Fruit fly (Drosophila melanogaster) whole organism, embryonic: ENCODE results near the gene GCC88.

ENCODE experiments used
- Abd-B ChIP-seq: fragments of 200-800 bp; sonication (Bioruptor generic); optimal IDR thresholded peaks from 2 replicates; lab custom pipeline; 2018; ENCODE audit warnings: missing biosample characterization, mild to moderate bottlenecking, missing genetic modification characterization, moderate library complexity
- Bdp1 ChIP-seq: fragments of 200-800 bp; sonication (Bioruptor generic); optimal IDR thresholded peaks from 3 replicates; lab custom pipeline; 2016; ENCODE audit warnings: missing biosample characterization, missing genetic modification characterization
- Bteb2 ChIP-seq: fragments of 200-800 bp; sonication (Bioruptor generic); optimal IDR thresholded peaks from 2 replicates; lab custom pipeline; 2016; ENCODE audit warnings: missing biosample characterization, missing genetic modification characterization
- CG10147 ChIP-seq: fragments of 200-800 bp; sonication (Bioruptor generic); optimal IDR thresholded peaks from 2 replicates; lab custom pipeline; 2019; ENCODE audit warnings: missing biosample characterization, mild to moderate bottlenecking, missing genetic modification characterization, moderate library complexity
- CG1024 ChIP-seq: fragments of 200-800 bp; sonication (Bioruptor generic); IDR thresholded peaks from 2 replicates; pipeline ENCODE4 v1.3.6; 2022; ENCODE audit warnings: missing biosample characterization, missing genetic modification characterization
- CG10366 ChIP-seq: fragments of 200-800 bp; sonication (Bioruptor generic); IDR thresholded peaks from 2 replicates; pipeline ENCODE4 v1.3.6; 2022; ENCODE audit warnings: missing biosample characterization, missing genetic modification characterization
- CG12942 ChIP-seq: fragments of 200-800 bp; sonication (Bioruptor generic); optimal IDR thresholded peaks from 3 replicates; lab custom pipeline; 2016; ENCODE audit warnings: missing biosample characterization, missing genetic modification characterization
- CG13894 ChIP-seq: fragments of 200-800 bp; sonication (Bioruptor generic); optimal IDR thresholded peaks from 3 replicates; lab custom pipeline; 2018; ENCODE audit warnings: missing biosample characterization, mild to moderate bottlenecking, missing genetic modification characterization, moderate library complexity
- CG14667 ChIP-seq: fragments of 200-800 bp; sonication (Bioruptor generic); IDR thresholded peaks from 2 replicates; pipeline ENCODE4 v1.3.6; 2022; ENCODE audit warnings: missing biosample characterization, missing genetic modification characterization
- CG14710 ChIP-seq: fragments of 200-800 bp; sonication (Bioruptor generic); optimal IDR thresholded peaks from 3 replicates; lab custom pipeline; 2019; ENCODE audit warnings: missing biosample characterization, mild to moderate bottlenecking, missing genetic modification characterization, moderate library complexity
- CG16779 ChIP-seq: fragments of 200-800 bp; sonication (Bioruptor generic); IDR thresholded peaks from 2 replicates; pipeline ENCODE4 v1.3.6; 2022; ENCODE audit warnings: missing biosample characterization, missing genetic modification characterization
- CG2202 ChIP-seq: fragments of 200-800 bp; sonication (Bioruptor generic); optimal IDR thresholded peaks from 2 replicates; lab custom pipeline; 2018; ENCODE audit warnings: missing biosample characterization, mild to moderate bottlenecking, missing genetic modification characterization
- CG4328 ChIP-seq: fragments of 200-800 bp; sonication (Bioruptor generic); optimal IDR thresholded peaks from 3 replicates; lab custom pipeline; 2017; ENCODE audit warnings: missing biosample characterization, missing genetic modification reagents, missing genetic modification characterization
- CG4360 ChIP-seq: fragments of 200-800 bp; sonication (Bioruptor generic); IDR thresholded peaks from 2 replicates; pipeline ENCODE4 v1.3.6; 2022; ENCODE audit warnings: missing biosample characterization, missing genetic modification characterization
- CG4730 ChIP-seq: fragments of 200-800 bp; sonication (Bioruptor generic); IDR thresholded peaks from 2 replicates; pipeline ENCODE4 v1.3.6; 2022; ENCODE audit warnings: missing biosample characterization, missing genetic modification characterization
- CG6689 ChIP-seq: fragments of 200-800 bp; sonication (Bioruptor generic); IDR thresholded peaks from 2 replicates; pipeline ENCODE4 v1.3.6; 2022; ENCODE audit warnings: missing biosample characterization, missing genetic modification characterization
- CG6813 ChIP-seq: fragments of 200-800 bp; sonication (Bioruptor generic); optimal IDR thresholded peaks from 2 replicates; lab custom pipeline; 2017; ENCODE audit warnings: missing biosample characterization, missing genetic modification characterization, mild to moderate bottlenecking, moderate library complexity, missing genetic modification reagents
- CG7271 ChIP-seq: fragments of 200-800 bp; sonication (Bioruptor generic); optimal IDR thresholded peaks from 2 replicates; lab custom pipeline; 2018; ENCODE audit warnings: missing biosample characterization, mild to moderate bottlenecking, missing genetic modification characterization, moderate library complexity
- CG9876 ChIP-seq: fragments of 200-800 bp; sonication (Bioruptor generic); optimal IDR thresholded peaks from 2 replicates; lab custom pipeline; 2016; ENCODE audit warnings: missing biosample characterization, missing genetic modification characterization
- Dfd ChIP-seq, 2 experiments: fragments of >200 bp; optimal IDR thresholded peaks; 2 replicates each; lab custom pipeline; 2017; ENCODE audit warnings: missing biosample characterization in 2 of 2, missing genetic modification characterization in 2 of 2
- Dref ChIP-seq: fragments of 200-800 bp; sonication (Bioruptor generic); IDR thresholded peaks from 2 replicates; pipeline ENCODE4 v1.3.6; 2022; ENCODE audit warnings: missing biosample characterization, missing genetic modification characterization
- E2f2 ChIP-seq: fragments of 200-800 bp; sonication (Bioruptor generic); IDR thresholded peaks from 2 replicates; pipeline ENCODE4 v1.3.6; 2022; ENCODE audit warnings: missing biosample characterization, missing genetic modification characterization
- GATAe ChIP-seq: fragments of 200-800 bp; sonication (Bioruptor generic); conservative IDR thresholded peaks from 2 replicates; pipeline ENCODE4 v1.3.6; 2022; ENCODE audit warnings: missing biosample characterization, missing genetic modification characterization
- HLH54F ChIP-seq: fragments of 200-800 bp; sonication (Bioruptor generic); optimal IDR thresholded peaks from 3 replicates; lab custom pipeline; 2016; ENCODE audit warnings: missing biosample characterization, missing genetic modification characterization
- HmgD ChIP-seq: fragments of 200-800 bp; sonication (Bioruptor generic); optimal IDR thresholded peaks from 3 replicates; lab custom pipeline; 2016; ENCODE audit warnings: missing biosample characterization, missing genetic modification characterization
- Hr3 ChIP-seq: fragments of 200-800 bp; sonication (Bioruptor generic); optimal IDR thresholded peaks from 3 replicates; lab custom pipeline; 2016; ENCODE audit warnings: missing biosample characterization, missing genetic modification characterization
- Max ChIP-seq: fragments of 200-800 bp; sonication (Bioruptor generic); optimal IDR thresholded peaks from 2 replicates; lab custom pipeline; 2016; ENCODE audit warnings: missing biosample characterization, mild to moderate bottlenecking, missing genetic modification characterization
- Oaz ChIP-seq: fragments of 200-800 bp; sonication (Bioruptor generic); IDR thresholded peaks from 2 replicates; pipeline ENCODE4 v1.3.6; 2022; ENCODE audit warnings: missing biosample characterization, missing genetic modification characterization
- Scr ChIP-seq: fragments of 200-800 bp; sonication (Bioruptor generic); IDR thresholded peaks from 2 replicates; pipeline ENCODE4 v1.3.6; 2022; ENCODE audit warnings: missing biosample characterization, missing genetic modification characterization; ENCODE audit not compliant: partially characterized antibody
- dan ChIP-seq: fragments of 200-800 bp; sonication (Bioruptor generic); IDR thresholded peaks from 2 replicates; pipeline ENCODE4 v1.3.6; 2022; ENCODE audit warnings: missing biosample characterization, missing genetic modification characterization
- dati ChIP-seq: fragments of 200-800 bp; sonication (Bioruptor generic); IDR thresholded peaks from 2 replicates; pipeline ENCODE4 v1.3.6; 2022; ENCODE audit warnings: missing biosample characterization, missing genetic modification characterization
- ewg ChIP-seq: fragments of 200-800 bp; sonication (Bioruptor generic); optimal IDR thresholded peaks from 3 replicates; lab custom pipeline; 2017; ENCODE audit warnings: mild to moderate bottlenecking, missing biosample characterization, missing genetic modification reagents, missing genetic modification characterization
- eyg ChIP-seq: fragments of 200-800 bp; sonication (Bioruptor generic); optimal IDR thresholded peaks from 3 replicates; lab custom pipeline; 2016; ENCODE audit warnings: missing biosample characterization, missing genetic modification characterization
- ham ChIP-seq: fragments of 200-800 bp; sonication (Bioruptor generic); IDR thresholded peaks from 2 replicates; pipeline ENCODE4 v1.3.6; 2022; ENCODE audit warnings: missing biosample characterization, missing genetic modification characterization
- jing ChIP-seq: fragments of 200-800 bp; sonication (Bioruptor generic); optimal IDR thresholded peaks from 2 replicates; lab custom pipeline; 2018; ENCODE audit warnings: missing biosample characterization, mild to moderate bottlenecking, missing genetic modification characterization
- lmd ChIP-seq: fragments of 200-800 bp; sonication (Bioruptor generic); IDR thresholded peaks from 2 replicates; pipeline ENCODE4 v1.3.6; 2022; ENCODE audit warnings: missing biosample characterization, missing genetic modification characterization
- nmo ChIP-seq: fragments of 200-800 bp; sonication (Bioruptor generic); optimal IDR thresholded peaks from 2 replicates; lab custom pipeline; 2018; ENCODE audit warnings: missing biosample characterization, mild to moderate bottlenecking, missing genetic modification characterization, moderate library complexity
- onecut ChIP-seq: fragments of 200-800 bp; sonication (Bioruptor generic); IDR thresholded peaks from 2 replicates; pipeline ENCODE4 v1.3.6; 2022; ENCODE audit warnings: missing biosample characterization, missing genetic modification characterization
- otp ChIP-seq: fragments of 200-800 bp; sonication (Bioruptor generic); IDR thresholded peaks from 3 replicates; pipeline ENCODE4, ENCODE4 v1.3.6; 2022; ENCODE audit warnings: missing biosample characterization, missing genetic modification characterization
- pb ChIP-seq: fragments of 200-800 bp; sonication (Bioruptor generic); optimal IDR thresholded peaks from 3 replicates; lab custom pipeline; 2016; ENCODE audit warnings: missing biosample characterization, missing genetic modification characterization
- pum ChIP-seq: fragments of 200-800 bp; sonication (Bioruptor generic); optimal IDR thresholded peaks from 2 replicates; lab custom pipeline; 2016; ENCODE audit warnings: missing biosample characterization, missing genetic modification characterization
- ranshi ChIP-seq: fragments of 200-800 bp; sonication (Bioruptor generic); IDR thresholded peaks from 2 replicates; pipeline ENCODE4 v1.3.6; 2022; ENCODE audit warnings: missing biosample characterization, missing genetic modification characterization
- row ChIP-seq: fragments of 200-800 bp; sonication (Bioruptor generic); IDR thresholded peaks from 3 replicates; pipeline ENCODE4 v1.3.6; 2022; ENCODE audit warnings: missing biosample characterization, missing genetic modification characterization
- sd ChIP-seq: fragments of 200-800 bp; sonication (Bioruptor generic); optimal IDR thresholded peaks from 3 replicates; lab custom pipeline; 2018; ENCODE audit warnings: missing biosample characterization, mild to moderate bottlenecking, missing genetic modification characterization, moderate library complexity
- sna ChIP-seq: fragments of 200-800 bp; sonication (Bioruptor generic); IDR thresholded peaks from 2 replicates; pipeline ENCODE4 v1.3.6; 2022; ENCODE audit warnings: missing biosample characterization, missing genetic modification characterization; ENCODE audit not compliant: partially characterized antibody
- sqz ChIP-seq: fragments of 200-800 bp; sonication (Bioruptor generic); optimal IDR thresholded peaks from 3 replicates; lab custom pipeline; 2018; ENCODE audit warnings: missing biosample characterization, mild to moderate bottlenecking, missing genetic modification characterization
- ssp ChIP-seq: fragments of 200-800 bp; sonication (Bioruptor generic); IDR thresholded peaks from 2 replicates; pipeline ENCODE4 v1.3.6; 2022; ENCODE audit warnings: missing biosample characterization, missing genetic modification characterization
- trh ChIP-seq: fragments of 200-800 bp; sonication (Bioruptor generic); optimal IDR thresholded peaks from 2 replicates; lab custom pipeline; 2016; ENCODE audit warnings: missing biosample characterization, missing genetic modification characterization
- wek ChIP-seq: fragments of 200-800 bp; sonication (Bioruptor generic); optimal IDR thresholded peaks from 3 replicates; lab custom pipeline; 2018; ENCODE audit warnings: missing biosample characterization, mild to moderate bottlenecking, missing genetic modification characterization, moderate library complexity
- yki ChIP-seq: fragments of >200 bp; optimal IDR thresholded peaks from 3 replicates; lab custom pipeline; 2018

The GCC88 gene

DNA sequence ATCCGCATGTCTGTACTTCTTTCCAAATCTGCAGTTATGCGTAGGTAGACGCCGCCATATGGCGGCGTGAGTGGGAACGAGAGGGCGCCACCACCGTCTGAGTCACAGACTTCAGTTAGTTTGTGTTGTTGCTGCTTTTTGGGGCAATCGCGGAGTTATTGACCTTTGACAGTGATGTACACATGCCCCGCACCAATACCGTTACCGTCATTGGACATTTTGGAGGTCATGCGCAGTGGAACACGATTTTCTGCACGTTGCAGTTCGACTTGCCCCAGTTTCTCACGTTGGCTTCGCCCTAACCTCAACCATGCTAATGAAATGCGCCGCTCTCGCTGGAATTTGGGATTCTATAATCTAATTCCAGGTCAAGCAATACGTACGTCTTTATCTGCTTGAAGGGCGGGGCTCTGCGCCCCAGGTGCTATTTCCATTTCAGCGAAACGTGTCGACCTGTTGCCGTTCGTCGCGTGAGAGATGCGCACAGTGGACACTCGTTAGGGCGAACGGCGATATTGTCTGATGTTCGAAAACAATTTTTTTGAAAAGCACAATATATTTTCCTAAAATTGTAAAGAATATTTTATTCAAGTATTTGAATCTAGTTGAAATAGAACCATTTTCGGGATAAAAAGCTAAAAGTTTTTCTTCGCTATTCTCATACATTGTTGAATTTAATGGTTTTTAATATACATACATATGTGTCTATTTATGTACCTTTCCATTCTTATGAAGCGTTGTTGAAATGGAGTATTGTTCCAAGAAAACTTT is 18.9 kb downstream of the GCC88 start (continued):
- TF ChIP-seq CG4730 (GFP tag; lab: Robert Waterston, UW) = peak; percentile 56; the same call in 1 of the 2 replicates
- 0 out of 2 replicates have a peak, but pooled peaks have one; percentile 15 for TF ChIP-seq E2f2
- TF ChIP-seq Dref (GFP tag; lab: Robert Waterston, UW) = peak; percentile 18; the same call in 1 of the 2 replicates
- peak; percentile 34 for TF ChIP-seq pb
- TF ChIP-seq jing (GFP tag; lab: Kevin White, UChicago) = no peak
- peak; percentile 57; the same call in 1 of the 2 replicates for TF ChIP-seq ssp (GFP tag; lab: Robert Waterston, UW)
- no peak for TF ChIP-seq GATAe
- no peak for TF ChIP-seq trh (GFP tag; lab: Kevin White, UChicago)
- no peak for TF ChIP-seq dan (GFP tag; lab: Robert Waterston, UW)
- no peak for TF ChIP-seq CG7271 (tag; lab: Kevin White, UChicago)
- peak; percentile 63 for TF ChIP-seq nmo (GFP tag; lab: Kevin White, UChicago)
- no peak for TF ChIP-seq HmgD
- peak; percentile 10 for TF ChIP-seq sqz (GFP tag; lab: Kevin White, UChicago)
- no peak for TF ChIP-seq yki (lab: Kevin White, UChicago)
- TF ChIP-seq sna (GFP tag; lab: Robert Waterston, UW) = no peak
- peak; percentile 53 for TF ChIP-seq CG10147 (GFP tag; lab: Kevin White, UChicago)
- TF ChIP-seq row (GFP tag; lab: Robert Waterston, UW) = peak; percentile 96
- TF ChIP-seq CG10366 (GFP tag; lab: Robert Waterston, UW) = peak; percentile 75
- TF ChIP-seq Bdp1 (GFP tag; lab: Kevin White, UChicago) = peak; percentile 8
- no peak for TF ChIP-seq wek
- peak; percentile 77 for TF ChIP-seq CG16779 (GFP tag; lab: Robert Waterston, UW)
- peak; percentile 73 for TF ChIP-seq Max (GFP tag; lab: Kevin White, UChicago)
- TF ChIP-seq lmd (GFP tag; lab: Robert Waterston, UW) = peak; percentile 81
- no peak for TF ChIP-seq dati (GFP tag; lab: Robert Waterston, UW)
- TF ChIP-seq CG14710 = peak; percentile 40
- TF ChIP-seq pum (GFP tag; lab: Kevin White, UChicago) = peak; percentile 67
- TF ChIP-seq ham (GFP tag; lab: Robert Waterston, UW) = no peak
- TF ChIP-seq Scr (GFP tag; lab: Robert Waterston, UW) = no peak
- no peak for TF ChIP-seq Dfd (GFP tag; optimal IDR thresholded peaks at IDR 0.05; lab: Kevin White, UChicago)
- TF ChIP-seq CG9876 = peak; percentile 48
- peak; percentile 34; the same call in 1 of the 2 replicates for TF ChIP-seq onecut
- TF ChIP-seq CG12942 (GFP tag; lab: Kevin White, UChicago) = peak; percentile 61
- TF ChIP-seq CG14667 (GFP tag; lab: Robert Waterston, UW) = peak; percentile 70
- TF ChIP-seq otp (GFP tag; lab: Robert Waterston, UW) = no peak; the same call in 2 of the 3 replicates
- TF ChIP-seq Abd-B = peak; percentile 76
- TF ChIP-seq CG2202 (tag; lab: Kevin White, UChicago) = no peak
- TF ChIP-seq CG13894 (tag; lab: Kevin White, UChicago) = peak; percentile 94
- TF ChIP-seq Bteb2 (GFP tag; lab: Kevin White, UChicago) = peak; percentile 67
- TF ChIP-seq HLH54F (GFP tag; lab: Kevin White, UChicago) = peak; percentile 74
- peak; percentile 29 for TF ChIP-seq eyg
- peak; percentile 97 for TF ChIP-seq sd (tag; lab: Kevin White, UChicago)
- TF ChIP-seq CG6813 (GFP tag; lab: Kevin White, UChicago) = no peak
- TF ChIP-seq CG6689 (GFP tag; lab: Robert Waterston, UW) = peak; percentile 82
- TF ChIP-seq ranshi = peak; percentile 68
- 0 out of 2 replicates have a peak, but pooled peaks have one; percentile 36 for TF ChIP-seq CG1024 (GFP tag; lab: Robert Waterston, UW)
- TF ChIP-seq Oaz (GFP tag; lab: Robert Waterston, UW) = peak; percentile 45
- peak; percentile 95 for TF ChIP-seq ewg (GFP tag; lab: Kevin White, UChicago)
- peak; percentile 73 for TF ChIP-seq CG4360 (GFP tag; lab: Robert Waterston, UW)
- no peak for TF ChIP-seq CG4328 (GFP tag; lab: Kevin White, UChicago)
- peak; percentile 77 for TF ChIP-seq Hr3 (GFP tag; lab: Kevin White, UChicago)
